Worm (Caenorhabditis elegans) whole organism, young adult: ENCODE results near the gene oac-5.
A peak's percentile ranks its signal among the peaks of the same experiment; 100 is the strongest.

ENCODE experiments used
- C06A6.2 ChIP-seq: fragments of 200-800 bp; sonication (Bioruptor generic); conservative IDR thresholded peaks from 2 replicates; pipeline ENCODE4 v1.3.6; 2022; ENCODE audit warnings: missing genetic modification characterization, missing compliant biosample characterization
- C17E4.6 ChIP-seq: fragments of 200-800 bp; sonication (Bioruptor generic); IDR thresholded peaks from 2 replicates; pipeline ENCODE4 v1.3.6; 2022; ENCODE audit warnings: missing genetic modification reagents, missing genetic modification characterization, missing compliant biosample characterization
- F10E7.11 ChIP-seq: sonication (generic microtip); optimal IDR thresholded peaks from 2 replicates; lab custom pipeline; 2017; ENCODE audit warnings: mild to moderate bottlenecking, missing genetic modification characterization, moderate library complexity, missing compliant biosample characterization
- F37B4.10 ChIP-seq: fragments of 200-800 bp; sonication (Bioruptor generic); IDR thresholded peaks from 2 replicates; pipeline ENCODE4 v1.3.6; 2022; ENCODE audit warnings: missing genetic modification characterization, missing compliant biosample characterization
- F52B5.7 ChIP-seq: sonication (generic microtip); optimal IDR thresholded peaks from 2 replicates; lab custom pipeline; 2016; ENCODE audit warnings: mild to moderate bottlenecking, missing genetic modification characterization, missing compliant biosample characterization
- F57A8.1 ChIP-seq: fragments of 200-800 bp; sonication (Bioruptor generic); optimal IDR thresholded peaks from 2 replicates; lab custom pipeline; 2018; ENCODE audit warnings: mild to moderate bottlenecking, missing genetic modification characterization, moderate library complexity, missing compliant biosample characterization
- K12H6.12 ChIP-seq: fragments of 200-800 bp; sonication (Bioruptor generic); optimal IDR thresholded peaks from 2 replicates; lab custom pipeline; 2018; ENCODE audit warnings: mild to moderate bottlenecking, missing genetic modification characterization, missing compliant biosample characterization
- T26A5.8 ChIP-seq: sonication (generic microtip); optimal IDR thresholded peaks from 2 replicates; lab custom pipeline; 2016; ENCODE audit warnings: missing genetic modification characterization, missing compliant biosample characterization
- Y53G8AR.9 ChIP-seq: fragments of 200-800 bp; sonication (Bioruptor generic); conservative IDR thresholded peaks from 2 replicates; pipeline ENCODE4 v1.3.6; 2022; ENCODE audit warnings: missing genetic modification reagents, missing genetic modification characterization, missing compliant biosample characterization
- ZK185.1 ChIP-seq: sonication (generic microtip); optimal IDR thresholded peaks from 2 replicates; lab custom pipeline; 2016; ENCODE audit warnings: mild to moderate bottlenecking, missing genetic modification characterization, missing compliant biosample characterization; ENCODE audit not compliant: poor library complexity, severe bottlenecking
- ama-1 ChIP-seq, 3 experiments: fragments of 150-350 bp in 1 of 3; sonication (generic microtip) in 2 of 3; optimal IDR thresholded peaks; 2 replicates each; lab custom pipeline; 2014 to 2018; ENCODE audit warnings: missing biosample characterization in 2 of 3, missing genetic modification characterization in 2 of 3, missing genetic modification reagents in 2 of 3
- attf-3 ChIP-seq: fragments of 200-800 bp; sonication (Bioruptor generic); conservative IDR thresholded peaks from 2 replicates; pipeline ENCODE4 v1.3.6; 2022; ENCODE audit warnings: missing genetic modification reagents, missing genetic modification characterization, missing compliant biosample characterization
- attf-5 ChIP-seq: fragments of 200-800 bp; sonication (Bioruptor generic); optimal IDR thresholded peaks from 2 replicates; lab custom pipeline; 2018; ENCODE audit warnings: mild to moderate bottlenecking, missing genetic modification characterization, missing compliant biosample characterization
- cebp-1 ChIP-seq, 2 experiments: fragments of 200-800 bp in 1 of 2; sonication (Bioruptor generic) in 1 of 2; sonication (generic microtip) in 1 of 2; IDR thresholded peaks in 1 of 2; optimal IDR thresholded peaks in 1 of 2; 2 replicates each; pipeline versions ENCODE4 v1.3.6 to Lab custom; 2017 to 2022; ENCODE audit warnings: missing compliant biosample characterization in 2 of 2, missing genetic modification characterization in 2 of 2, mild to moderate bottlenecking in 1 of 2, missing genetic modification reagents in 1 of 2, moderate library complexity in 1 of 2
- die-1 ChIP-seq: sonication (generic microtip); optimal IDR thresholded peaks from 2 replicates; lab custom pipeline; 2016; ENCODE audit warnings: missing genotype, mild to moderate bottlenecking, missing genetic modification characterization, missing compliant biosample characterization
- egl-44 ChIP-seq: fragments of 200-800 bp; sonication (Bioruptor generic); IDR thresholded peaks from 2 replicates; pipeline ENCODE4 v1.3.6; 2022; ENCODE audit warnings: missing genetic modification reagents, missing genetic modification characterization, missing compliant biosample characterization
- ekl-4 ChIP-seq: fragments of 200-800 bp; sonication (Bioruptor generic); IDR thresholded peaks from 2 replicates; pipeline ENCODE4 v1.3.6; 2022; ENCODE audit warnings: missing genetic modification reagents, missing genetic modification characterization, missing compliant biosample characterization
- ets-4 ChIP-seq: fragments of 200-800 bp; sonication (Bioruptor generic); optimal IDR thresholded peaks from 2 replicates; lab custom pipeline; 2018; ENCODE audit warnings: mild to moderate bottlenecking, missing genetic modification characterization, missing compliant biosample characterization
- hlh-12 ChIP-seq: sonication (generic microtip); optimal IDR thresholded peaks from 2 replicates; lab custom pipeline; 2016; ENCODE audit warnings: missing genetic modification characterization, missing compliant biosample characterization
- hlh-26 ChIP-seq: fragments of 200-800 bp; sonication (Bioruptor generic); conservative IDR thresholded peaks from 2 replicates; pipeline ENCODE4 v1.3.6; 2022; ENCODE audit warnings: missing genetic modification reagents, missing genetic modification characterization, missing compliant biosample characterization
- hsf-1 ChIP-seq: fragments of 200-800 bp; sonication (Bioruptor generic); IDR thresholded peaks from 2 replicates; pipeline ENCODE4 v1.3.6; 2022; ENCODE audit warnings: missing genetic modification reagents, missing genetic modification characterization, missing compliant biosample characterization
- lin-26 ChIP-seq: fragments of 200-800 bp; sonication (Bioruptor generic); IDR thresholded peaks from 2 replicates; pipeline ENCODE4 v1.3.6; 2022; ENCODE audit warnings: missing genetic modification reagents, missing genetic modification characterization, missing compliant biosample characterization
- madf-10 ChIP-seq: sonication (generic microtip); optimal IDR thresholded peaks from 2 replicates; lab custom pipeline; 2016; ENCODE audit warnings: mild to moderate bottlenecking, missing genetic modification characterization, missing compliant biosample characterization
- madf-3 ChIP-seq: fragments of 200-800 bp; sonication (Bioruptor generic); IDR thresholded peaks from 2 replicates; pipeline ENCODE4 v1.3.6; 2022; ENCODE audit warnings: missing genetic modification reagents, missing genetic modification characterization, missing compliant biosample characterization
- madf-6 ChIP-seq: fragments of 200-800 bp; sonication (Bioruptor generic); IDR thresholded peaks from 2 replicates; pipeline ENCODE4 v1.3.6; 2022; ENCODE audit warnings: missing genetic modification reagents, missing genetic modification characterization, missing compliant biosample characterization
- madf-8 ChIP-seq: fragments of 200-800 bp; sonication (Bioruptor generic); conservative IDR thresholded peaks from 2 replicates; pipeline ENCODE4 v1.3.6; 2022; ENCODE audit warnings: missing genetic modification reagents, missing genetic modification characterization, missing compliant biosample characterization
- mcd-1 ChIP-seq: fragments of 200-800 bp; sonication (Bioruptor generic); IDR thresholded peaks from 2 replicates; pipeline ENCODE4 v1.3.6; 2022; ENCODE audit warnings: missing genetic modification reagents, missing genetic modification characterization, missing compliant biosample characterization
- nhr-120 ChIP-seq: fragments of 200-800 bp; sonication (Bioruptor generic); IDR thresholded peaks from 2 replicates; pipeline ENCODE4 v1.3.6; 2022; ENCODE audit warnings: missing genetic modification characterization, missing compliant biosample characterization
- nhr-179 ChIP-seq: sonication (generic microtip); optimal IDR thresholded peaks from 2 replicates; lab custom pipeline; 2016; ENCODE audit warnings: mild to moderate bottlenecking, missing genetic modification characterization, missing compliant biosample characterization
- nhr-80 ChIP-seq: sonication (generic microtip); optimal IDR thresholded peaks from 2 replicates; lab custom pipeline; 2016; ENCODE audit warnings: missing genetic modification characterization, missing compliant biosample characterization
- nhr-90 ChIP-seq: sonication (generic microtip); optimal IDR thresholded peaks from 2 replicates; lab custom pipeline; 2016; ENCODE audit warnings: missing genotype, mild to moderate bottlenecking, missing genetic modification characterization, missing compliant biosample characterization
- rec-8 ChIP-seq, 2 experiments: sonication (generic microtip); optimal IDR thresholded peaks; 2 replicates each; lab custom pipeline; 2016; ENCODE audit warnings: mild to moderate bottlenecking in 2 of 2, missing genetic modification characterization in 2 of 2, missing genetic modification reagents in 2 of 2, missing genotype in 2 of 2, missing biosample characterization in 1 of 2, missing compliant biosample characterization in 1 of 2, moderate library complexity in 1 of 2
- snpc-1.3 ChIP-seq: sonication (generic microtip); optimal IDR thresholded peaks from 2 replicates; lab custom pipeline; 2017; ENCODE audit warnings: missing genetic modification characterization, mild to moderate bottlenecking, missing compliant biosample characterization, antibody characterized with exemption, moderate library complexity, missing genotype, missing genetic modification reagents; ENCODE audit not compliant: insufficient read depth
- snpc-4 ChIP-seq, 5 experiments: fragments of 150-350 bp in 1 of 5; sonication (generic microtip) in 4 of 5; optimal IDR thresholded peaks; 2 replicates each; lab custom pipeline; 2014 to 2018; ENCODE audit warnings: missing genetic modification characterization in 5 of 5, missing biosample characterization in 3 of 5, antibody characterized with exemption in 2 of 5, mild to moderate bottlenecking in 2 of 5, missing compliant biosample characterization in 2 of 5, missing genotype in 2 of 5, moderate library complexity in 2 of 5, missing genetic modification reagents in 1 of 5
- tlf-1 ChIP-seq: fragments of 200-800 bp; sonication (Bioruptor generic); optimal IDR thresholded peaks from 2 replicates; lab custom pipeline; 2018; ENCODE audit warnings: mild to moderate bottlenecking, missing genetic modification characterization, missing compliant biosample characterization
- ztf-18 ChIP-seq: sonication (generic microtip); optimal IDR thresholded peaks from 2 replicates; lab custom pipeline; 2016; ENCODE audit warnings: missing genotype, mild to moderate bottlenecking, missing genetic modification characterization, missing compliant biosample characterization

The oac-5 gene

ce11 chrV:16298669-16299068, 6.2 kb downstream of the oac-5 start, which contains the start of gene srbc-84:
TSS of gene srbc-84 (plus strand) at chrV:16298969.
- TF ChIP-seq egl-44 (GFP tag; lab: Robert Waterston, UW) (no peak), nhr-90 (no peak), madf-8 (GFP tag; lab: Robert Waterston, UW) (no peak), hlh-26 (GFP tag; lab: Robert Waterston, UW) (no peak), rec-8 (tag; optimal IDR thresholded peaks at IDR 0.05; lab: Kevin White, UChicago) (no peak), ama-1 (optimal IDR thresholded peaks at IDR 0.05; lab: Kevin White, UChicago) (no peak), ama-1 (GFP tag; optimal IDR thresholded peaks at IDR 0.05; lab: Kevin White, UChicago) (no peak), snpc-1.3 (no peak), attf-3 (GFP tag; lab: Robert Waterston, UW) (no peak), madf-3 (GFP tag; lab: Robert Waterston, UW) (no peak), ets-4 (no peak), T26A5.8 (tag; lab: Kevin White, UChicago) (no peak), tlf-1 (no peak)

DNA sequence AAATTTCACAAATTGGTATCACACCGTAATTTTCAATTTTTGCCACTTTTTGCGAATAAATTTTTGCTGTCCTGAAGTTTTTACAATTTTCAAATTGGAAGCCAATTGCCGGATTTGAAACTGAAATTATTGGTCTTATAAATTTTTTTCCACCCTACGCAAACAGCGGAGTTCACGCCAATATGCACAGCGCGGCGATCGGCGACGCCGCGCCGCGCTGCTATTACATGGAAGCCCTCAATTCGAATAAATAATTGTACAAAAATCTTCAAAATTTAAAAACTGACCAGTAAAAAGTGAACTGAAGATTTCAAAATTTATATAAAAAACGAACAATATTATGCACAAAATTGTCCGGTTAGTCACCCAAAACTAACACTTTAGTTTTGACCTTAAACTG, 7.3 kb downstream of the oac-5 start:
- peak; percentile 97 for TF ChIP-seq madf-10 (tag; lab: Kevin White, UChicago)
- TF ChIP-seq Y53G8AR.9: no peak

DNA sequence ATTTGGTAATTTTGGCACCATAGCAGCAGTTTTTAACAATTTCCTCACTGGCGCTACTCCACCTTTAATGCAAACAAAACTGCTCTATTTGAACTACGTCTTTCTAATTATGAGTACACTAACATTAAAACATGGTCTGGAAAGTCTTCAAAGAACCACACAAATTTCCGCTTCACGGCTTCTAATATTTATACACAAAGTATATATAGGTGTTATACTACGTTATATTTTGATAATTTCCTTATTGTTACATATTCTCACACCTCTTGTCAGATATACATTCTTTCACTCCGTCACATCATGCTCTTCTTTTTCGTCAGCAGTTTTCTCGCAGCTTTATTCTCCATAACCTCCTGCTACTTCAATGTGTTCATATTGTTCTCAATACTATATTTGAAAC, 7.8 kb downstream of the oac-5 start, which contains the start of gene srbc-82:
TSS of gene srbc-82 (plus strand) at position 301 of the 400 bp plus-strand sequence.
- TF ChIP-seq ztf-18 (no peak), F10E7.11 (tag; lab: Kevin White, UChicago) (no peak), F37B4.10 (GFP tag; lab: Robert Waterston, UW) (no peak), mcd-1 (GFP tag; lab: Robert Waterston, UW) (no peak), die-1 (no peak), hlh-12 (tag; lab: Kevin White, UChicago) (no peak), madf-6 (GFP tag; lab: Robert Waterston, UW) (no peak), F57A8.1 (GFP tag; lab: Kevin White, UChicago) (no peak), cebp-1 (GFP tag; IDR thresholded peaks at IDR 0.05; lab: Robert Waterston, UW) (no peak), cebp-1 (tag; optimal IDR thresholded peaks at IDR 0.05; lab: Kevin White, UChicago) (no peak)

DNA sequence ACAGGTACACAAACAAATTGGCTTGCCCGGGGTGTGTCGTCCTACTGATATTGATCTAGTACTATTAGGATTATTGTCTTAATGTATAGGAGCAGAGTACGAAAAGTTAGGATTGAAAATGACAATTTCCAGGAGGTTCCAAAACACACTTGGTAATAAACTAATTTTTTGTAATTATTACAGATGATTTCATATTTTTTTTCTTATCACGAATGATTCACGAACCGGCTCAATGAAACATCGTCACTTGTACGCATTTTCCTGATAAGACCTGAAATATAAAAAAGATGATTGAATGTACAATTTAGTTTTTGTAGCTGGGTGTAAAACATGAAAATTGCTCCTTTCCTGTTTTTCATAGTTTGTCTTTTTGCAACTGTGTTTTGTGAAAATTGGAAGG, 9.9 kb downstream of the oac-5 start, which contains the start of the genes C31A11.13 and oac-6:
TSS of gene C31A11.13 (minus strand) at position 113 of the 400 bp plus-strand sequence.
TSS of gene oac-6 (plus strand) at position 279 of the 400 bp plus-strand sequence.
- TF ChIP-seq snpc-4 (GFP tag; optimal IDR thresholded peaks at IDR 0.05; lab: Kevin White, UChicago) (no peak), snpc-4 (tag; optimal IDR thresholded peaks at IDR 0.05; lab: Kevin White, UChicago) (peak in 2 of 4 experiments; percentile 14 to 41), C06A6.2 (GFP tag; lab: Robert Waterston, UW) (no peak)

- TF ChIP-seq nhr-179 (no peak), nhr-80 (tag; lab: Kevin White, UChicago) (no peak), ZK185.1 (tag; lab: Kevin White, UChicago) (no peak), K12H6.12 (tag; lab: Kevin White, UChicago) (no peak), hsf-1 (no peak), C17E4.6 (GFP tag; lab: Robert Waterston, UW) (no peak), attf-5 (GFP tag; lab: Kevin White, UChicago) (no peak), nhr-120 (no peak), snpc-4 (GFP tag; optimal IDR thresholded peaks at IDR 0.05; lab: Kevin White, UChicago) (no peak), snpc-4 (tag; optimal IDR thresholded peaks at IDR 0.05; lab: Kevin White, UChicago) (no peak), ekl-4 (GFP tag; lab: Robert Waterston, UW) (no peak), lin-26 (GFP tag; lab: Robert Waterston, UW) (no peak), F52B5.7 (tag; lab: Kevin White, UChicago) (no peak)
Observed at ce11 chrV:16307253-16307652, 14.7 kb downstream of the oac-5 start, which contains the start of gene srxa-7. TSS of gene srxa-7 (plus strand) at chrV:16307553.
